Worm (Caenorhabditis elegans) whole organism, L2 larva: ENCODE results near the gene suds-3.

Source experiments
- R02D3.7 ChIP-seq: fragments of 150-350 bp; optimal IDR thresholded peaks from 2 replicates; lab custom pipeline; 2014; ENCODE audit warnings: missing biosample characterization, missing genetic modification characterization
- aly-2 ChIP-seq: fragments of 150-350 bp; optimal IDR thresholded peaks from 2 replicates; lab custom pipeline; 2014; ENCODE audit warnings: missing biosample characterization, missing genetic modification characterization
- ceh-16 ChIP-seq: fragments of 150-350 bp; optimal IDR thresholded peaks from 2 replicates; lab custom pipeline; 2014; ENCODE audit warnings: missing biosample characterization, missing genetic modification characterization
- ceh-82 ChIP-seq: fragments of 150-350 bp; optimal IDR thresholded peaks from 2 replicates; lab custom pipeline; 2014; ENCODE audit warnings: missing biosample characterization, missing genetic modification characterization
- crh-2 ChIP-seq: sonication (generic microtip); optimal IDR thresholded peaks from 2 replicates; lab custom pipeline; 2017; ENCODE audit warnings: missing biosample characterization, missing genetic modification characterization
- egl-27 ChIP-seq: sonication (generic microtip); optimal IDR thresholded peaks from 3 replicates; lab custom pipeline; 2017; ENCODE audit warnings: missing biosample characterization, missing genetic modification reagents, missing genetic modification characterization
- elt-1 ChIP-seq: fragments of 150-350 bp; optimal IDR thresholded peaks from 2 replicates; lab custom pipeline; 2014; ENCODE audit warnings: missing biosample characterization, missing genetic modification characterization
- elt-3 ChIP-seq: sonication (generic microtip); optimal IDR thresholded peaks from 2 replicates; lab custom pipeline; 2017; ENCODE audit warnings: missing biosample characterization, missing genetic modification characterization
- fos-1 ChIP-seq: fragments of 150-350 bp; optimal IDR thresholded peaks from 2 replicates; lab custom pipeline; 2014; ENCODE audit warnings: missing biosample characterization, missing genetic modification characterization
- gmeb-1 ChIP-seq: fragments of 150-350 bp; optimal IDR thresholded peaks from 2 replicates; lab custom pipeline; 2014; ENCODE audit warnings: missing biosample characterization, missing genetic modification characterization
- lin-11 ChIP-seq: fragments of 150-350 bp; sonication (generic microtip); optimal IDR thresholded peaks from 2 replicates; lab custom pipeline; 2014; ENCODE audit warnings: missing biosample characterization, missing genetic modification characterization, inconsistent platforms, mixed read lengths
- lin-13 ChIP-seq: fragments of 150-350 bp; optimal IDR thresholded peaks from 2 replicates; lab custom pipeline; 2014; ENCODE audit warnings: missing biosample characterization, missing genetic modification reagents, missing genetic modification characterization
- lin-39 ChIP-seq: fragments of 150-350 bp; optimal IDR thresholded peaks from 2 replicates; lab custom pipeline; 2014; ENCODE audit warnings: missing biosample characterization, missing genetic modification reagents, missing genetic modification characterization
- mab-5 ChIP-seq: fragments of 150-350 bp; optimal IDR thresholded peaks from 2 replicates; lab custom pipeline; 2014; ENCODE audit warnings: missing biosample characterization, missing genetic modification characterization
- mbf-1 ChIP-seq: sonication (generic microtip); optimal IDR thresholded peaks from 2 replicates; lab custom pipeline; 2017; ENCODE audit warnings: missing biosample characterization, missing genetic modification characterization
- mdl-1 ChIP-seq, 2 experiments: fragments of 150-350 bp in 1 of 2; sonication (generic microtip) in 1 of 2; optimal IDR thresholded peaks; 2 replicates each; lab custom pipeline; 2017; ENCODE audit warnings: missing biosample characterization in 2 of 2, missing genetic modification characterization in 2 of 2
- nhr-10 ChIP-seq: sonication (generic microtip); optimal IDR thresholded peaks from 2 replicates; lab custom pipeline; 2017; ENCODE audit warnings: missing biosample characterization, missing genetic modification characterization
- nhr-12 ChIP-seq: fragments of 150-350 bp; optimal IDR thresholded peaks from 2 replicates; lab custom pipeline; 2014; ENCODE audit warnings: missing biosample characterization, missing genetic modification characterization
- nhr-21 ChIP-seq: fragments of 150-350 bp; optimal IDR thresholded peaks from 2 replicates; lab custom pipeline; 2014; ENCODE audit warnings: missing biosample characterization, missing genetic modification characterization
- nhr-23 ChIP-seq: fragments of 150-350 bp; optimal IDR thresholded peaks from 2 replicates; lab custom pipeline; 2014; ENCODE audit warnings: missing biosample characterization, missing genetic modification reagents, missing genetic modification characterization
- nhr-25 ChIP-seq: fragments of 150-350 bp; sonication (generic microtip); optimal IDR thresholded peaks from 3 replicates; lab custom pipeline; 2014; ENCODE audit warnings: missing biosample characterization, missing genetic modification characterization
- nhr-6 ChIP-seq: fragments of 150-350 bp; optimal IDR thresholded peaks from 2 replicates; lab custom pipeline; 2014; ENCODE audit warnings: missing biosample characterization, missing genetic modification characterization
- nhr-77 ChIP-seq: fragments of 150-350 bp; optimal IDR thresholded peaks from 2 replicates; lab custom pipeline; 2014; ENCODE audit warnings: missing biosample characterization, missing genetic modification characterization
- peb-1 ChIP-seq: fragments of 150-350 bp; optimal IDR thresholded peaks from 2 replicates; lab custom pipeline; 2014; ENCODE audit warnings: missing biosample characterization, missing genetic modification characterization
- sem-4 ChIP-seq: fragments of 150-350 bp; optimal IDR thresholded peaks from 2 replicates; lab custom pipeline; 2014; ENCODE audit warnings: missing biosample characterization, missing genetic modification reagents, missing genetic modification characterization
- sma-3 ChIP-seq: sonication (generic microtip); optimal IDR thresholded peaks from 2 replicates; lab custom pipeline; 2016; ENCODE audit warnings: missing genetic modification reagents, missing genetic modification characterization, missing compliant biosample characterization
- sma-9 ChIP-seq, 2 experiments: fragments of 150-350 bp in 1 of 2; sonication (generic microtip) in 1 of 2; optimal IDR thresholded peaks; 2 replicates each; lab custom pipeline; 2014 to 2016; ENCODE audit warnings: missing genetic modification characterization in 2 of 2, mild to moderate bottlenecking in 1 of 2, missing biosample characterization in 1 of 2, missing compliant biosample characterization in 1 of 2, missing genetic modification reagents in 1 of 2, moderate library complexity in 1 of 2
- unc-39 ChIP-seq: fragments of 150-350 bp; optimal IDR thresholded peaks from 2 replicates; lab custom pipeline; 2014; ENCODE audit warnings: missing biosample characterization, missing genetic modification characterization
- unc-55 ChIP-seq: fragments of 150-350 bp; sonication (generic microtip); optimal IDR thresholded peaks from 3 replicates; lab custom pipeline; 2014; ENCODE audit warnings: missing biosample characterization, missing genetic modification reagents, missing genetic modification characterization
- zag-1 ChIP-seq: fragments of 150-350 bp; optimal IDR thresholded peaks from 2 replicates; lab custom pipeline; 2014; ENCODE audit warnings: missing biosample characterization, missing genetic modification characterization
- ztf-4 ChIP-seq: fragments of 150-350 bp; optimal IDR thresholded peaks from 2 replicates; lab custom pipeline; 2014; ENCODE audit warnings: missing biosample characterization, missing genetic modification characterization

Gene suds-3

DNA sequence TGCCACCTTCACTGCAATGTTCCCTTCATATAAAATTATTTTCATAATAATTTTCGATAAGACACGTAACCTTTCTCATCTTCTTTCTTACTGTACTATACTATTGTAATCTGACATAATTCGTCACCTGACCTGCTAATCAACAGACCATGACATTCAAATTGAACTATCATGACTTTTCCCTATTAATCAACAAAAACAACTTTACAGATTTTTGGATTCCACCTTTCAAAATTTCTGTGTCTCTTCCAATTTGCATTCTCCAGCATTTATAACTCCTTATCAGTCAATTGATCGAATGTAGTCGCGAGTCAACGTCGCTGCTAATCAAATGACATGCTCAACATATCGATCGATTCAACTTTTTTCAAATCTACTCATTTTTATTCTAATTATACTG, 41.2 kb upstream of the suds-3 start, which contains the start of gene fshr-1:
fshr-1 (plus strand) TSS at position 209 of the 400 bp plus-strand sequence.
- peak; percentile 30 for TF ChIP-seq crh-2 (tag; lab: Kevin White, UChicago)
- no peak for TF ChIP-seq mdl-1 (tag; optimal IDR thresholded peaks at IDR 0.05; lab: Kevin White, UChicago)
- peak; percentile 57 for TF ChIP-seq fos-1 (tag; lab: Kevin White, UChicago)

- TF ChIP-seq lin-13, result no peak
- TF ChIP-seq nhr-23 (tag; lab: Kevin White, UChicago), result no peak
- TF ChIP-seq unc-55, result no peak
- no peak for TF ChIP-seq egl-27 (tag; lab: Kevin White, UChicago)
- no peak for TF ChIP-seq nhr-77 (tag; lab: Kevin White, UChicago)
- TF ChIP-seq ceh-82, result no peak
- TF ChIP-seq, all 48 proteins: peak for 0
Observed at ce11 chrV:9899278-9899677, 31.5 kb upstream of the suds-3 start, which contains the start of gene egl-47. Gene egl-47, plus strand, starts transcription at chrV:9899578.

DNA sequence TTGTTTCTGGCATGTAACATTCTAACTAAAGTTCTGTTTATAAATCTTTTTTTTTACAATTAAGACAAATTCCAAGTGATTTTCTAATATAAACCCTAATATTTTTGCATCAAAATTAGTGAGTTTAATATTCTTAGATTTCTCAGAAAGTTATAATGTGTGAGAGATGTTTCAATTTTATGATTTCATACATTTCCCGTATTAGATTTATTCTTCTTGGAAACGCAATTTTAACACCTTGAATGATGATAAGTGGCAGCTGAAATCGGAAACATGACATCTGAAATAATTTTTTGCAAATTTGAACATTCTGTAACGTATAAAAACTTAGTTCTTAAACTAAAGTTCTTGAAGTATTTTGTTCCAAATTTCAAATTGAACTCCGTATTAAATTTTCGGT, 29.7 kb upstream of the suds-3 start:
- no peak for TF ChIP-seq sma-3
- no peak for TF ChIP-seq nhr-12 (tag; lab: Kevin White, UChicago)
- TF ChIP-seq unc-55, result no peak
- no peak for TF ChIP-seq elt-1 (tag; lab: Kevin White, UChicago)
- no peak for TF ChIP-seq peb-1 (tag; lab: Kevin White, UChicago)
- no peak for TF ChIP-seq mab-5
- no peak for TF ChIP-seq R02D3.7
- no peak for TF ChIP-seq lin-13
- TF ChIP-seq nhr-6 (tag; lab: Kevin White, UChicago), result no peak
- no peak for TF ChIP-seq lin-39 (tag; lab: Kevin White, UChicago)
- no peak for TF ChIP-seq nhr-25 (tag; lab: Kevin White, UChicago)
- no peak for TF ChIP-seq mdl-1 (tag; optimal IDR thresholded peaks at IDR 0.05; lab: Kevin White, UChicago)
- TF ChIP-seq, all 48 proteins: peak for 0

- no peak for TF ChIP-seq zag-1 (tag; lab: Kevin White, UChicago)
- TF ChIP-seq aly-2 (tag; lab: Kevin White, UChicago), result no peak
- TF ChIP-seq sem-4, result no peak
- no peak for TF ChIP-seq nhr-23 (tag; lab: Kevin White, UChicago)
- no peak for TF ChIP-seq unc-39 (tag; lab: Kevin White, UChicago)
- no peak for TF ChIP-seq nhr-6 (tag; lab: Kevin White, UChicago)
- no peak for TF ChIP-seq ztf-4 (tag; lab: Kevin White, UChicago)
- no peak for TF ChIP-seq gmeb-1
Observed at ce11 chrV:9906115-9906514, 24.7 kb upstream of the suds-3 start, which contains the start of gene fipr-11. Gene fipr-11, minus strand, starts transcription at chrV:9906215.

DNA sequence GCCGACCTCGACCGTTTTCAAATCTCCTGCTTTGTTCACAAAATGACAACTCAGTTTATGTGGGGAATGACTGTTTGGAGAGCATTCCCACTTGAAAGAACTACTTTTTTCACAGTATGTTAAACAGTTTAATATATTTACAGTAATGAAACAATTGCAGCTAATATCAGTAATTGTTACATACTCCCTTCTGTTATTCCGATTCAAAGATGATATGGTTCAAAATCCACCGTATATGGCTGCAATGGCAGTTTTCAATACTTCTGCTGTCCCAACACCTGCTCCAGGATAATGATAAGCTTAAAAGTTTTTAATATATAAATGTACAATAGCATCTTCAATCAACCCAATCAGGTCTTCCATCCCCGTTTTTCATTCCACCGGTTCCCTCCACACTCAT, 23.6 kb upstream of the suds-3 start:
- no peak for TF ChIP-seq fos-1 (tag; lab: Kevin White, UChicago)
- TF ChIP-seq mdl-1 (tag; optimal IDR thresholded peaks at IDR 0.05; lab: Kevin White, UChicago), result no peak
- no peak for TF ChIP-seq nhr-6 (tag; lab: Kevin White, UChicago)
- no peak for TF ChIP-seq nhr-77 (tag; lab: Kevin White, UChicago)
- no peak for TF ChIP-seq nhr-10 (tag; lab: Kevin White, UChicago)
- no peak for TF ChIP-seq unc-55
- TF ChIP-seq mbf-1, result no peak
- TF ChIP-seq nhr-23 (tag; lab: Kevin White, UChicago), result no peak
- no peak for TF ChIP-seq sma-9 (GFP tag; optimal IDR thresholded peaks at IDR 0.05; lab: Kevin White, UChicago)
- TF ChIP-seq sma-9 (tag; optimal IDR thresholded peaks at IDR 0.05; lab: Kevin White, UChicago), result no peak

ce11 chrV:9909624-9910023, 21.2 kb upstream of the suds-3 start:
- TF ChIP-seq sem-4, result no peak
- TF ChIP-seq lin-39 (tag; lab: Kevin White, UChicago), result no peak
- no peak for TF ChIP-seq elt-3 (tag; lab: Kevin White, UChicago)
- no peak for TF ChIP-seq nhr-21 (tag; lab: Kevin White, UChicago)
- TF ChIP-seq ceh-16 (tag; lab: Kevin White, UChicago), result no peak
- no peak for TF ChIP-seq lin-11 (tag; lab: Kevin White, UChicago)
- no peak for TF ChIP-seq peb-1 (tag; lab: Kevin White, UChicago)
